Fruit fly (Drosophila melanogaster) whole organism, embryonic: ENCODE results near the gene Pif1B.

Source experiments
- Adf1 ChIP-seq: fragments of 200-800 bp; sonication (Bioruptor generic); IDR thresholded peaks from 2 replicates; pipeline ENCODE4 v1.3.6; 2022; ENCODE audit warnings: missing biosample characterization, missing genetic modification characterization
- BtbVII ChIP-seq: fragments of 200-800 bp; sonication (Bioruptor generic); optimal IDR thresholded peaks from 3 replicates; lab custom pipeline; 2017; ENCODE audit warnings: missing biosample characterization, mild to moderate bottlenecking, missing genetic modification characterization
- Bteb2 ChIP-seq: fragments of 200-800 bp; sonication (Bioruptor generic); optimal IDR thresholded peaks from 2 replicates; lab custom pipeline; 2016; ENCODE audit warnings: missing biosample characterization, missing genetic modification characterization
- CG1024 ChIP-seq: fragments of 200-800 bp; sonication (Bioruptor generic); IDR thresholded peaks from 2 replicates; pipeline ENCODE4 v1.3.6; 2022; ENCODE audit warnings: missing biosample characterization, missing genetic modification characterization
- CG10431 ChIP-seq: fragments of 200-800 bp; sonication (Bioruptor generic); optimal IDR thresholded peaks from 3 replicates; lab custom pipeline; 2018; ENCODE audit warnings: missing biosample characterization, mild to moderate bottlenecking, missing genetic modification characterization
- CG10979 ChIP-seq: fragments of 200-800 bp; sonication (Bioruptor generic); optimal IDR thresholded peaks from 2 replicates; lab custom pipeline; 2018; ENCODE audit warnings: missing biosample characterization, mild to moderate bottlenecking, missing genetic modification characterization, moderate library complexity
- CG16813 ChIP-seq: fragments of 200-800 bp; sonication (Bioruptor generic); IDR thresholded peaks from 3 replicates; pipeline ENCODE4 v1.3.6; 2022; ENCODE audit warnings: missing biosample characterization, missing genetic modification characterization; ENCODE audit not compliant: partially characterized antibody
- CG16863 ChIP-seq: fragments of 200-800 bp; sonication (Bioruptor generic); optimal IDR thresholded peaks from 3 replicates; lab custom pipeline; 2016; ENCODE audit warnings: missing biosample characterization, missing genetic modification characterization
- CG17328 ChIP-seq: fragments of 200-800 bp; sonication (Bioruptor generic); IDR thresholded peaks from 2 replicates; pipeline ENCODE4 v1.3.6; 2022; ENCODE audit warnings: missing biosample characterization, missing genetic modification characterization
- CG17385 ChIP-seq: fragments of 200-800 bp; sonication (Bioruptor generic); optimal IDR thresholded peaks from 3 replicates; lab custom pipeline; 2018; ENCODE audit warnings: missing biosample characterization, mild to moderate bottlenecking, missing genetic modification characterization
- CG17912 ChIP-seq: fragments of 200-800 bp; sonication (Bioruptor generic); optimal IDR thresholded peaks from 2 replicates; lab custom pipeline; 2018; ENCODE audit warnings: missing biosample characterization, mild to moderate bottlenecking, missing genetic modification characterization
- CG18619 ChIP-seq: fragments of 200-800 bp; sonication (Bioruptor generic); optimal IDR thresholded peaks from 3 replicates; lab custom pipeline; 2017; ENCODE audit warnings: missing biosample characterization, mild to moderate bottlenecking, missing genetic modification characterization
- CG2875 ChIP-seq: fragments of 200-800 bp; sonication (Bioruptor generic); optimal IDR thresholded peaks from 2 replicates; lab custom pipeline; 2017; ENCODE audit warnings: missing biosample characterization, mild to moderate bottlenecking, missing genetic modification characterization, missing genetic modification reagents
- CG32772 ChIP-seq: fragments of 200-800 bp; sonication (Bioruptor generic); IDR thresholded peaks from 2 replicates; pipeline ENCODE4 v1.3.6; 2022; ENCODE audit warnings: missing biosample characterization, missing genetic modification characterization
- CG3407 ChIP-seq: fragments of 200-800 bp; sonication (Bioruptor generic); optimal IDR thresholded peaks from 2 replicates; lab custom pipeline; 2018; ENCODE audit warnings: missing biosample characterization, mild to moderate bottlenecking, missing genetic modification characterization
- CG5180 ChIP-seq: fragments of 200-800 bp; sonication (Bioruptor generic); optimal IDR thresholded peaks from 3 replicates; lab custom pipeline; 2017; ENCODE audit warnings: missing biosample characterization, missing genetic modification characterization, mild to moderate bottlenecking, moderate library complexity, missing genetic modification reagents
- CG6683 ChIP-seq: fragments of 200-800 bp; sonication (Bioruptor generic); optimal IDR thresholded peaks from 2 replicates; lab custom pipeline; 2017; ENCODE audit warnings: missing biosample characterization, mild to moderate bottlenecking, missing genetic modification characterization, missing genetic modification reagents
- CG7839 ChIP-seq: fragments of 200-800 bp; sonication (Bioruptor generic); optimal IDR thresholded peaks from 3 replicates; lab custom pipeline; 2018; ENCODE audit warnings: missing biosample characterization, mild to moderate bottlenecking, missing genetic modification characterization, moderate library complexity
- CG7963 ChIP-seq: fragments of 200-800 bp; sonication (Bioruptor generic); IDR thresholded peaks from 3 replicates; pipeline ENCODE4 v1.3.6; 2022; ENCODE audit warnings: missing biosample characterization, missing genetic modification characterization; ENCODE audit not compliant: partially characterized antibody
- CG8388 ChIP-seq: fragments of 200-800 bp; sonication (Bioruptor generic); optimal IDR thresholded peaks from 2 replicates; lab custom pipeline; 2019; ENCODE audit warnings: missing biosample characterization, mild to moderate bottlenecking, missing genetic modification characterization, moderate library complexity
- CG8765 ChIP-seq: fragments of 200-800 bp; sonication (Bioruptor generic); IDR thresholded peaks from 2 replicates; pipeline ENCODE4 v1.3.6; 2022; ENCODE audit warnings: missing biosample characterization, missing genetic modification characterization
- CG9215 ChIP-seq: fragments of 200-800 bp; sonication (Bioruptor generic); IDR thresholded peaks from 2 replicates; pipeline ENCODE4 v1.3.6; 2022; ENCODE audit warnings: missing biosample characterization, missing genetic modification characterization
- CG9727 ChIP-seq: fragments of 200-800 bp; sonication (Bioruptor generic); optimal IDR thresholded peaks from 3 replicates; lab custom pipeline; 2017; ENCODE audit warnings: missing biosample characterization, mild to moderate bottlenecking, missing genetic modification characterization
- CG9817 ChIP-seq: fragments of 200-800 bp; sonication (Bioruptor generic); optimal IDR thresholded peaks from 2 replicates; lab custom pipeline; 2018; ENCODE audit warnings: missing biosample characterization, mild to moderate bottlenecking, missing genetic modification characterization, moderate library complexity
- CTCF ChIP-seq: fragments of 200-800 bp; sonication (Bioruptor generic); optimal IDR thresholded peaks from 2 replicates; lab custom pipeline; 2017; ENCODE audit warnings: missing biosample characterization, mild to moderate bottlenecking, missing genetic modification characterization, moderate library complexity
- ERR ChIP-seq: fragments of 200-800 bp; sonication (Bioruptor generic); optimal IDR thresholded peaks from 2 replicates; lab custom pipeline; 2016; ENCODE audit warnings: missing biosample characterization, missing genetic modification characterization
- Elba2 ChIP-seq: fragments of 200-800 bp; sonication (Bioruptor generic); optimal IDR thresholded peaks from 3 replicates; lab custom pipeline; 2016; ENCODE audit warnings: missing biosample characterization, missing genetic modification characterization
- Gug ChIP-seq: fragments of 200-800 bp; sonication (Bioruptor generic); IDR thresholded peaks from 4 replicates; pipeline ENCODE4 v1.3.6; 2022; ENCODE audit warnings: missing biosample characterization, missing genetic modification characterization
- HLH3B ChIP-seq: fragments of 200-800 bp; sonication (Bioruptor generic); IDR thresholded peaks from 2 replicates; pipeline ENCODE4 v1.3.6; 2022; ENCODE audit warnings: missing biosample characterization, missing genetic modification characterization
- HLH54F ChIP-seq: fragments of 200-800 bp; sonication (Bioruptor generic); optimal IDR thresholded peaks from 3 replicates; lab custom pipeline; 2016; ENCODE audit warnings: missing biosample characterization, missing genetic modification characterization
- Hmr ChIP-seq: fragments of 200-800 bp; sonication (Bioruptor generic); optimal IDR thresholded peaks from 3 replicates; lab custom pipeline; 2017; ENCODE audit warnings: mild to moderate bottlenecking, missing biosample characterization, missing genetic modification reagents, missing genetic modification characterization
- Myb ChIP-seq: fragments of 200-800 bp; sonication (Bioruptor generic); optimal IDR thresholded peaks from 2 replicates; lab custom pipeline; 2016; ENCODE audit warnings: missing biosample characterization, missing genetic modification characterization
- NC2β ChIP-seq: fragments of 200-800 bp; sonication (Bioruptor generic); optimal IDR thresholded peaks from 2 replicates; lab custom pipeline; 2016; ENCODE audit warnings: missing biosample characterization, missing genetic modification characterization
- Nf-YB ChIP-seq: fragments of 200-800 bp; sonication (Bioruptor generic); optimal IDR thresholded peaks from 3 replicates; lab custom pipeline; 2019; ENCODE audit warnings: missing biosample characterization, mild to moderate bottlenecking, missing genetic modification characterization, moderate library complexity
- aop ChIP-seq: fragments of 200-800 bp; sonication (Bioruptor generic); IDR thresholded peaks from 2 replicates; pipeline ENCODE4 v1.3.6; 2022; ENCODE audit warnings: missing biosample characterization, missing genetic modification characterization
- bigmax ChIP-seq: fragments of 200-800 bp; sonication (Bioruptor generic); optimal IDR thresholded peaks from 2 replicates; lab custom pipeline; 2018; ENCODE audit warnings: missing biosample characterization, mild to moderate bottlenecking, missing genetic modification characterization
- eve ChIP-seq, 2 experiments: fragments of >200 bp; optimal IDR thresholded peaks; 2 replicates each; lab custom pipeline; 2017; ENCODE audit warnings: missing biosample characterization in 2 of 2, missing genetic modification characterization in 2 of 2
- fu2 ChIP-seq: fragments of 200-800 bp; sonication (Bioruptor generic); optimal IDR thresholded peaks from 2 replicates; lab custom pipeline; 2016; ENCODE audit warnings: missing biosample characterization, missing genetic modification characterization
- gsb ChIP-seq: fragments of 200-800 bp; sonication (Bioruptor generic); IDR thresholded peaks from 2 replicates; pipeline ENCODE4 v1.3.6; 2022; ENCODE audit warnings: missing biosample characterization, missing genetic modification characterization
- her ChIP-seq: fragments of 200-800 bp; sonication (Bioruptor generic); optimal IDR thresholded peaks from 2 replicates; lab custom pipeline; 2016; ENCODE audit warnings: missing biosample characterization, missing genetic modification characterization
- hth ChIP-seq: fragments of >200 bp; optimal IDR thresholded peaks from 2 replicates; lab custom pipeline; 2017; ENCODE audit warnings: inconsistent platforms
- ind ChIP-seq: fragments of 200-800 bp; sonication (Bioruptor generic); optimal IDR thresholded peaks from 3 replicates; lab custom pipeline; 2016; ENCODE audit warnings: missing biosample characterization, missing genetic modification characterization
- jumu ChIP-seq: fragments of 200-800 bp; sonication (Bioruptor generic); optimal IDR thresholded peaks from 3 replicates; lab custom pipeline; 2016; ENCODE audit warnings: missing biosample characterization, missing genetic modification characterization
- maf-S ChIP-seq: fragments of 200-800 bp; sonication (Bioruptor generic); optimal IDR thresholded peaks from 2 replicates; lab custom pipeline; 2016; ENCODE audit warnings: missing biosample characterization, missing genetic modification characterization
- mld ChIP-seq: fragments of 200-800 bp; sonication (Bioruptor generic); IDR thresholded peaks from 3 replicates; pipeline ENCODE4 v1.3.6; 2022; ENCODE audit warnings: missing biosample characterization, missing genetic modification characterization; ENCODE audit not compliant: partially characterized antibody
- nau ChIP-seq: fragments of 200-800 bp; sonication (Bioruptor generic); optimal IDR thresholded peaks from 3 replicates; lab custom pipeline; 2017; ENCODE audit warnings: missing biosample characterization, mild to moderate bottlenecking, missing genetic modification characterization, missing genetic modification reagents
- pita ChIP-seq: fragments of 200-800 bp; sonication (Bioruptor generic); optimal IDR thresholded peaks from 2 replicates; lab custom pipeline; 2017; ENCODE audit warnings: missing biosample characterization, mild to moderate bottlenecking, missing genetic modification characterization
- pzg ChIP-seq: fragments of 200-800 bp; sonication (Bioruptor generic); optimal IDR thresholded peaks from 3 replicates; lab custom pipeline; 2018; ENCODE audit warnings: missing biosample characterization, mild to moderate bottlenecking, missing genetic modification characterization, moderate library complexity
- ranshi ChIP-seq: fragments of 200-800 bp; sonication (Bioruptor generic); IDR thresholded peaks from 2 replicates; pipeline ENCODE4 v1.3.6; 2022; ENCODE audit warnings: missing biosample characterization, missing genetic modification characterization
- tna ChIP-seq: fragments of 200-800 bp; sonication (Bioruptor generic); IDR thresholded peaks from 2 replicates; pipeline ENCODE4 v1.3.6; 2022; ENCODE audit warnings: missing biosample characterization, missing genetic modification characterization; ENCODE audit not compliant: partially characterized antibody
- trh ChIP-seq: fragments of 200-800 bp; sonication (Bioruptor generic); optimal IDR thresholded peaks from 2 replicates; lab custom pipeline; 2016; ENCODE audit warnings: missing biosample characterization, missing genetic modification characterization
- tx ChIP-seq: fragments of 200-800 bp; sonication (Bioruptor generic); optimal IDR thresholded peaks from 2 replicates; lab custom pipeline; 2016; ENCODE audit warnings: missing biosample characterization, missing genetic modification characterization

Gene Pif1B

dm6 chr3R:8819551-8820057, 18.6 kb upstream of the Pif1B start (continued):
- TF ChIP-seq CG16813 (GFP tag; lab: Robert Waterston, UW): no peak
- no peak for TF ChIP-seq pita (GFP tag; lab: Kevin White, UChicago)
- TF ChIP-seq CG2875 (GFP tag; lab: Kevin White, UChicago): peak; percentile 5
- TF ChIP-seq tx (GFP tag; lab: Kevin White, UChicago): peak; percentile 6
- TF ChIP-seq her (GFP tag; lab: Kevin White, UChicago): peak; percentile 28
- no peak for TF ChIP-seq Nf-YB
- no peak for TF ChIP-seq CG7839
- no peak for TF ChIP-seq HLH54F (GFP tag; lab: Kevin White, UChicago)
- no peak for TF ChIP-seq CG10431 (GFP tag; lab: Kevin White, UChicago)
- no peak for TF ChIP-seq CG1024
- no peak for TF ChIP-seq ERR (GFP tag; lab: Kevin White, UChicago)
- TF ChIP-seq CG9215 (GFP tag; lab: Robert Waterston, UW): no peak
- TF ChIP-seq CG17328: no peak
- TF ChIP-seq CG10979 (tag; lab: Kevin White, UChicago): peak; percentile 13
- peak; percentile 24; the same call in 1 of the 2 replicates for TF ChIP-seq CG32772
- peak in 1 of 2 experiments; percentile 80 for TF ChIP-seq eve (GFP tag; optimal IDR thresholded peaks at IDR 0.05; lab: Kevin White, UChicago)
- TF ChIP-seq CG9817 (tag; lab: Kevin White, UChicago): no peak
- TF ChIP-seq hth (lab: Kevin White, UChicago): no peak
- TF ChIP-seq CG18619 (GFP tag; lab: Kevin White, UChicago): no peak
- TF ChIP-seq ranshi (GFP tag; lab: Robert Waterston, UW): no peak
- no peak for TF ChIP-seq mld (GFP tag; lab: Robert Waterston, UW)
- peak; percentile 22 for TF ChIP-seq CG17912 (GFP tag; lab: Kevin White, UChicago)
- TF ChIP-seq maf-S (GFP tag; lab: Kevin White, UChicago): peak; percentile 28
- TF ChIP-seq NC2β (GFP tag; lab: Kevin White, UChicago): no peak
- TF ChIP-seq Adf1: peak; percentile 8; the same call in 1 of the 2 replicates
- no peak for TF ChIP-seq CTCF (GFP tag; lab: Kevin White, UChicago)
- peak; percentile 43; the same call in 1 of the 2 replicates for TF ChIP-seq gsb
- TF ChIP-seq Bteb2 (GFP tag; lab: Kevin White, UChicago): no peak
- peak; percentile 30 for TF ChIP-seq CG5180 (GFP tag; lab: Kevin White, UChicago)
- TF ChIP-seq fu2: peak; percentile 12
- TF ChIP-seq ind (GFP tag; lab: Kevin White, UChicago): no peak
- TF ChIP-seq CG17385 (GFP tag; lab: Kevin White, UChicago): no peak
- no peak for TF ChIP-seq CG3407 (GFP tag; lab: Kevin White, UChicago)
- TF ChIP-seq CG8765 (GFP tag; lab: Robert Waterston, UW): no peak
- TF ChIP-seq BtbVII: no peak
- peak; percentile 48 for TF ChIP-seq Hmr (GFP tag; lab: Kevin White, UChicago)
- peak; percentile 43 for TF ChIP-seq CG16863 (GFP tag; lab: Kevin White, UChicago)
- peak; percentile 8 for TF ChIP-seq pzg (GFP tag; lab: Kevin White, UChicago)
- no peak for TF ChIP-seq Gug
- peak; percentile 64 for TF ChIP-seq CG9727 (GFP tag; lab: Kevin White, UChicago)
- peak; percentile 8 for TF ChIP-seq Myb (GFP tag; lab: Kevin White, UChicago)
- peak; percentile 14; the same call in 1 of the 2 replicates for TF ChIP-seq HLH3B (GFP tag; lab: Robert Waterston, UW)
- TF ChIP-seq jumu (GFP tag; lab: Kevin White, UChicago): no peak
- TF ChIP-seq nau (GFP tag; lab: Kevin White, UChicago): peak; percentile 20
- no peak for TF ChIP-seq CG7963
- no peak for TF ChIP-seq CG8388 (GFP tag; lab: Kevin White, UChicago)
- peak; percentile 60 for TF ChIP-seq Elba2 (GFP tag; lab: Kevin White, UChicago)
- TF ChIP-seq trh (GFP tag; lab: Kevin White, UChicago): no peak
- TF ChIP-seq CG6683 (GFP tag; lab: Kevin White, UChicago): peak; percentile 36
- TF ChIP-seq bigmax (GFP tag; lab: Kevin White, UChicago): no peak
- TF ChIP-seq tna: no peak
- TF ChIP-seq aop (GFP tag; lab: Robert Waterston, UW): no peak
